Worm (Caenorhabditis elegans) whole organism, late embryonic: ENCODE results near the gene T02B11.4.
"Not testable (repeated sequence)": the region's sequence is repeated elsewhere in the genome, so short reads cannot be mapped to it uniquely, and the experiment has no call there.

Experiments used
- C08G9.2 ChIP-seq: sonication (generic microtip); optimal IDR thresholded peaks from 2 replicates; lab custom pipeline; 2016; ENCODE audit warnings: mild to moderate bottlenecking, missing genetic modification characterization, moderate library complexity, missing compliant biosample characterization
- C38D4.7 ChIP-seq: fragments of 200-800 bp; sonication (Bioruptor generic); optimal IDR thresholded peaks from 2 replicates; lab custom pipeline; 2018; ENCODE audit warnings: mild to moderate bottlenecking, missing genetic modification characterization, moderate library complexity, missing compliant biosample characterization
- F13H6.1 ChIP-seq: sonication (generic microtip); optimal IDR thresholded peaks from 2 replicates; lab custom pipeline; 2016; ENCODE audit warnings: missing genetic modification characterization, missing compliant biosample characterization
- T23F11.4 ChIP-seq: fragments of 200-800 bp; sonication (Bioruptor generic); optimal IDR thresholded peaks from 2 replicates; lab custom pipeline; 2018; ENCODE audit warnings: mild to moderate bottlenecking, missing genetic modification characterization, missing compliant biosample characterization
- Y22D7AL.16 ChIP-seq: sonication (generic microtip); optimal IDR thresholded peaks from 2 replicates; lab custom pipeline; 2016; ENCODE audit warnings: missing genetic modification characterization, missing compliant biosample characterization
- ceh-14 ChIP-seq: sonication (generic microtip); optimal IDR thresholded peaks from 2 replicates; lab custom pipeline; 2016; ENCODE audit warnings: missing genotype, missing genetic modification characterization, missing compliant biosample characterization
- ceh-18 ChIP-seq: sonication (generic microtip); optimal IDR thresholded peaks from 2 replicates; lab custom pipeline; 2016; ENCODE audit warnings: missing genetic modification characterization, missing compliant biosample characterization
- ceh-2 ChIP-seq: sonication (generic microtip); optimal IDR thresholded peaks from 2 replicates; lab custom pipeline; 2016; ENCODE audit warnings: missing genotype, missing genetic modification characterization, missing compliant biosample characterization
- ceh-22 ChIP-seq: sonication (generic microtip); optimal IDR thresholded peaks from 2 replicates; lab custom pipeline; 2017; ENCODE audit warnings: missing biosample characterization, missing genetic modification characterization
- ceh-6 ChIP-seq: fragments of 200-800 bp; sonication (Bioruptor generic); optimal IDR thresholded peaks from 2 replicates; lab custom pipeline; 2018; ENCODE audit warnings: mild to moderate bottlenecking, missing genetic modification characterization, missing compliant biosample characterization
- ceh-9 ChIP-seq: sonication (generic microtip); optimal IDR thresholded peaks from 2 replicates; lab custom pipeline; 2016; ENCODE audit warnings: mild to moderate bottlenecking, missing genetic modification characterization, inconsistent platforms, missing compliant biosample characterization
- che-1 ChIP-seq: sonication (generic microtip); optimal IDR thresholded peaks from 2 replicates; lab custom pipeline; 2016; ENCODE audit warnings: mild to moderate bottlenecking, missing genetic modification characterization, missing compliant biosample characterization
- elt-2 ChIP-seq: sonication (generic microtip); optimal IDR thresholded peaks from 2 replicates; lab custom pipeline; 2016; ENCODE audit warnings: missing genetic modification reagents, missing genetic modification characterization, missing compliant biosample characterization
- ets-4 ChIP-seq: sonication (generic microtip); optimal IDR thresholded peaks from 2 replicates; lab custom pipeline; 2016; ENCODE audit warnings: missing genetic modification characterization, missing compliant biosample characterization
- eyg-1 ChIP-seq: sonication (generic microtip); optimal IDR thresholded peaks from 2 replicates; lab custom pipeline; 2016; ENCODE audit warnings: missing genotype, missing genetic modification characterization, missing compliant biosample characterization
- fkh-10 ChIP-seq: fragments of 150-350 bp; optimal IDR thresholded peaks from 2 replicates; lab custom pipeline; 2014; ENCODE audit warnings: missing biosample characterization, missing genetic modification reagents, missing genetic modification characterization
- fkh-6 ChIP-seq: sonication (generic microtip); optimal IDR thresholded peaks from 2 replicates; lab custom pipeline; 2016; ENCODE audit warnings: missing genetic modification characterization, missing compliant biosample characterization
- gmeb-2 ChIP-seq: sonication (generic microtip); optimal IDR thresholded peaks from 2 replicates; lab custom pipeline; 2016; ENCODE audit warnings: missing genetic modification characterization, inconsistent platforms, missing compliant biosample characterization
- hlh-30 ChIP-seq: sonication (generic microtip); optimal IDR thresholded peaks from 2 replicates; lab custom pipeline; 2017; ENCODE audit warnings: antibody characterized with exemption, missing genetic modification characterization, missing compliant biosample characterization; ENCODE audit not compliant: insufficient read depth
- hlh-6 ChIP-seq: sonication (generic microtip); optimal IDR thresholded peaks from 2 replicates; lab custom pipeline; 2016; ENCODE audit warnings: missing genotype, missing genetic modification characterization, missing compliant biosample characterization
- lim-6 ChIP-seq: sonication (generic microtip); optimal IDR thresholded peaks from 2 replicates; lab custom pipeline; 2016; ENCODE audit warnings: missing genetic modification characterization, missing compliant biosample characterization
- lin-11 ChIP-seq: fragments of 200-800 bp; sonication (Bioruptor generic); optimal IDR thresholded peaks from 2 replicates; lab custom pipeline; 2018; ENCODE audit warnings: mild to moderate bottlenecking, missing genetic modification characterization, missing compliant biosample characterization
- madf-2 ChIP-seq: sonication (generic microtip); optimal IDR thresholded peaks from 2 replicates; lab custom pipeline; 2017; ENCODE audit warnings: missing genetic modification characterization, missing compliant biosample characterization
- nhr-11 ChIP-seq: fragments of 150-350 bp; optimal IDR thresholded peaks from 2 replicates; lab custom pipeline; 2014; ENCODE audit warnings: missing biosample characterization, missing genetic modification characterization
- nhr-232 ChIP-seq: sonication (generic microtip); optimal IDR thresholded peaks from 2 replicates; lab custom pipeline; 2016; ENCODE audit warnings: missing genetic modification characterization, missing compliant biosample characterization
- npax-4 ChIP-seq: sonication (generic microtip); optimal IDR thresholded peaks from 2 replicates; lab custom pipeline; 2016; ENCODE audit warnings: missing genetic modification characterization, missing compliant biosample characterization
- pag-3 ChIP-seq: sonication (generic microtip); optimal IDR thresholded peaks from 2 replicates; lab custom pipeline; 2016; ENCODE audit warnings: missing compliant biosample characterization, missing genetic modification characterization, borderline replicate concordance
- pat-9 ChIP-seq: fragments of 200-800 bp; sonication (Bioruptor generic); optimal IDR thresholded peaks from 2 replicates; lab custom pipeline; 2018; ENCODE audit warnings: mild to moderate bottlenecking, missing genetic modification characterization, moderate library complexity, missing compliant biosample characterization
- pax-1 ChIP-seq: fragments of 150-350 bp; optimal IDR thresholded peaks from 2 replicates; lab custom pipeline; 2014; ENCODE audit warnings: missing biosample characterization, missing genetic modification characterization
- pqm-1 ChIP-seq: sonication (generic microtip); optimal IDR thresholded peaks from 2 replicates; lab custom pipeline; 2016; ENCODE audit warnings: missing genetic modification characterization, missing compliant biosample characterization
- pros-1 ChIP-seq: fragments of 150-350 bp; optimal IDR thresholded peaks from 2 replicates; lab custom pipeline; 2014; ENCODE audit warnings: missing biosample characterization, missing genetic modification reagents, missing genetic modification characterization
- ref-2 ChIP-seq: sonication (generic microtip); optimal IDR thresholded peaks from 2 replicates; lab custom pipeline; 2016; ENCODE audit warnings: missing genetic modification characterization, missing compliant biosample characterization
- sdc-2 ChIP-seq: sonication (generic microtip); optimal IDR thresholded peaks from 2 replicates; lab custom pipeline; 2016; ENCODE audit warnings: missing genotype, missing genetic modification characterization, missing compliant biosample characterization
- sox-4 ChIP-seq: sonication (generic microtip); optimal IDR thresholded peaks from 2 replicates; lab custom pipeline; 2017; ENCODE audit warnings: mild to moderate bottlenecking, missing genetic modification characterization, inconsistent platforms, missing compliant biosample characterization
- tbx-7 ChIP-seq: sonication (generic microtip); optimal IDR thresholded peaks from 2 replicates; lab custom pipeline; 2016; ENCODE audit warnings: missing genotype, missing genetic modification characterization, missing compliant biosample characterization

Gene T02B11.4

DNA sequence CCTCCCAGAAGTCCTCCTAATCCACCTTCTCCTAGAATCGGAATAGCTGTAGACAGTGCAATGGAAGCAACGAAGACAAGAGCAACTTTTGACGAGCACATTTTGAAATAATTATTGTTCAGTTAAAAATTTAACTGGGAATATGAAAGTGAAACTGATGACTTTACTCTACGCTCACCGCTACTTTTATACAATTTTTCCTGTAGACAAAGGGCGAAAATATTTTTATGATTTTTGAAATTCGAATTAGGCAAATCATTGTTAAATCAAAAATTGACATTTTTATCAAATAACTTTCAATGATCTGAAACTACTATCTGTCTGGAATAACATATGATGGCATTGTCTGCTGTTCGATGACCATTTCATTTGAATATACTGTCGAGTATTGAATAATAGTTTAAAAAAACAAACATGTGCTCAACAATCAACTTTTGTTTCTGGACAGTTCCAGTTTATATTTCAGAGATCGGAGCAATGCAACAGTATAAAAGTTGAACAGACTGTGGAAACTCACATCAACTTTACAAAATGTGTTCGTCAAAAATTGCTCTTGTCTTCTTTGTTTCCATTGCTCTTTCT, 22.6 kb upstream of the T02B11.4 start, which contains the start of the genes srlf-23 and srlf-20:
Gene srlf-23 (minus strand): TSS at position 101 of the 582 bp plus-strand sequence.
Gene srlf-20 (plus strand): TSS at position 532 of the 582 bp plus-strand sequence.
- TF ChIP-seq pat-9 (tag; lab: Kevin White, UChicago) (no peak), lin-11 (tag; lab: Kevin White, UChicago) (no peak), F13H6.1 (tag; lab: Kevin White, UChicago) (no peak), C38D4.7 (GFP tag; lab: Kevin White, UChicago) (no peak), pag-3 (tag; lab: Kevin White, UChicago) (no peak), ceh-22 (tag; lab: Kevin White, UChicago) (no peak), ceh-9 (tag; lab: Kevin White, UChicago) (no peak), ets-4 (tag; lab: Kevin White, UChicago) (no peak), C08G9.2 (no peak), ceh-2 (tag; lab: Kevin White, UChicago) (no peak), npax-4 (no peak), hlh-30 (tag; lab: Kevin White, UChicago) (no peak), eyg-1 (tag; lab: Kevin White, UChicago) (no peak)

DNA sequence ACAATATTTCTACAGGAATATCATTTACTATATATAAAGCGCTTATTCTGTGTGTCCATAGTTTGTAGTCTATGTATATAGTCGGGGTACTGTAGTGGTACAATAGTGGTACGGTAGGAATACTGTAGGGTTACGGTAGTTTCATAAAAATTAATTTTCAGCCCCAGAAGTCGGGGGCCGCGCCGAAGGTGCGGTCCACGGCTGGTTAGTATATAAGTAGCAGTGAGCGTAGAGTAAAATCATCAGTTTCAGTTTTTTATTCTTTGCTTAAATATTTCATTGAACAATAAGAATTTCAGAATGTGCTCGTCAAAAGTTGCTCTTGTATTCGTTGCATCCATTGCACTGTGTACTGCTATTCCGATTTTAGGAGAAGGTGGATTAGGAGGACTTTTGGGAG, 19.9 kb upstream of the T02B11.4 start, which contains the start of gene srlf-22:
Gene srlf-22 (plus strand): TSS at position 301 of the 400 bp plus-strand sequence.
- not testable (repeated sequence) for TF ChIP-seq ceh-14 (tag; lab: Kevin White, UChicago); tbx-7; elt-2 (tag; lab: Kevin White, UChicago)

DNA sequence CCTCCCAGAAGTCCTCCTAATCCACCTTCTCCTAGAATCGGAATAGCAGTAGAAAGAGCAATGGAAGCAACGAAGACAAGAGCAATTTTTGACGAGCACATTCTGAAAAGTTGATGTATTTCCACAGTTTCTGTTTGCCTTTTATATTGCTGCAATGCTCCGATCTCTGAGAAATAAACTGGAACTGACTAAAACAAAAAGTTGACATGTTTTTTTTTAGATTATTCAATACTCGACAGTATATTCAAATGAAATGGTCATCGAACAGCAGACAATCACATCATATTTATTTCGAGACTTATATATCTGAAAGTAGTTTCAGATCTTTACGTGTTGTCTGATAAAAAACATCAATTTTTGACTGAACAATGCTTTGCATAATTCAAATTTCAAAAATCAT, 19.5 kb upstream of the T02B11.4 start, which contains the start of gene srlf-21:
Gene srlf-21 (minus strand): TSS at position 101 of the 400 bp plus-strand sequence.
- TF ChIP-seq pros-1 (tag; lab: Kevin White, UChicago), result no peak
- TF ChIP-seq ceh-9 (tag; lab: Kevin White, UChicago), result no peak
- no peak for TF ChIP-seq sdc-2
- TF ChIP-seq nhr-11 (tag; lab: Kevin White, UChicago), result no peak
- no peak for TF ChIP-seq tbx-7

DNA sequence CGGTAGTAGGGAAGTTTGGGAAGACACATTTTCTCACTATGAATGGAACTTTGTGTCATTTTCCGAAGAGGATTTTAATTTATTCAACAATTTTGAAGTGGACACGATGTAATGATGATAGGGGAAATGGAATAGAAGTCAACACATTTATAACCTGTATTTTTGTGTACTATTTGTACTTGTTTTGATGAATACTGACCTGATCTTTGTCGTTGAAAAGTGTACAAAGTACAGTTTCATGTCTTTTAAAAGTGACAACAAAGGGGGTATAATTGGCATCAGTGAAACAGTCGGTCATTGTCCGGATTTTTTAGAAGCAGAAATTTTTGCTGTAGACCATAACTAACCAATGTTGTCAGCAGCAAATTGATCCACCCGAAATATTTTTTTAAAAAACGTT, 18.3 kb upstream of the T02B11.4 start, which contains the start of gene T02B11.6:
Gene T02B11.6 (minus strand): TSS at position 101 of the 400 bp plus-strand sequence.
- TF ChIP-seq lim-6 (tag; lab: Kevin White, UChicago) (no peak), pqm-1 (tag; lab: Kevin White, UChicago) (no peak), ceh-6 (GFP tag; lab: Kevin White, UChicago) (no peak), ceh-18 (tag; lab: Kevin White, UChicago) (no peak), madf-2 (tag; lab: Kevin White, UChicago) (no peak), che-1 (no peak), C08G9.2 (no peak), T23F11.4 (GFP tag; lab: Kevin White, UChicago) (no peak), gmeb-2 (tag; lab: Kevin White, UChicago) (no peak), pax-1 (tag; lab: Kevin White, UChicago) (no peak), hlh-6 (tag; lab: Kevin White, UChicago) (no peak), fkh-6 (tag; lab: Kevin White, UChicago) (no peak), Y22D7AL.16 (no peak), sox-4 (tag; lab: Kevin White, UChicago) (no peak), nhr-232 (no peak), ref-2 (tag; lab: Kevin White, UChicago) (no peak), fkh-10 (GFP tag; lab: Kevin White, UChicago) (no peak)
